Fruit fly (Drosophila melanogaster) whole organism, adult: ENCODE results near the gene rb.
A peak's percentile ranks its signal among the peaks of the same experiment; 100 is the strongest.

Experiments used
- CG5204 ChIP-seq: fragments of 200-800 bp; sonication (Bioruptor generic); optimal IDR thresholded peaks from 2 replicates; lab custom pipeline; 2016; ENCODE audit warnings: missing biosample characterization, missing genetic modification characterization
- Crg-1 ChIP-seq: fragments of 200-800 bp; sonication (Bioruptor generic); optimal IDR thresholded peaks from 2 replicates; lab custom pipeline; 2016; ENCODE audit warnings: missing biosample characterization, missing genetic modification characterization

DNA sequence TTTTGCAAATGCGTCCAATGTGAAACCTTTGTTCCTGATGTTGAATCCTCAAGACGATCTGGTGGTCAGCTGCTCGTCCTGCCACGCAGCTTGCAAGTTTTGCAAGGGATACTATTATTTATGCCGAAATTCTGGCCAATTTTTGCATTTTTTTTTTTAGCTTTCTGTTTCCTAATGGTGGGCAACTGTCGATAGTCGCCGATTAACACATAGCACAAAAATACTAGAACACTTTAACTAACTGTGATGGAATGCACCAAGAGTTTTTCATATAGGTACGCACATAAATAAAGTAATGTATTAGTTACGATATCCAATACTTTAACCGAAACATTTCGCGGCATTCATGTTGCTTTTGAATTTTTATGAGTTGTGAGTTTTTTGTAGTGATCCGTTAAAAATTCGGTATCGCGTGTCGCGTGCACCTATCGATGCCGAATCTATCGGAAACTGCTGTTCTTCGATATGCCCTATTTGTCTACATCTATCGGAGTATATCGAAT, at the start of gene rb, which contains the start of gene CHOp24:
- TF ChIP-seq Crg-1 (GFP tag; lab: Kevin White, UChicago), result peak; percentile 56
- TF ChIP-seq CG5204 (GFP tag; lab: Kevin White, UChicago), result no peak
